Fruit fly (Drosophila melanogaster): ENCODE results near the gene Sfp26Ac.

Sfp26Ac gene

dm6 chr2L:5876474-5877067, 8.0 kb downstream of the Sfp26Ac start (continued):
- peak; percentile 11 for TF ChIP-seq CG1603 (tag; optimal IDR thresholded peaks at IDR 0.05)
- TF ChIP-seq Meics (GFP tag; optimal IDR thresholded peaks at IDR 0.05): peak; percentile 66
- TF ChIP-seq Vsx1 (GFP tag; optimal IDR thresholded peaks at IDR 0.05): peak; percentile 56
- peak; percentile 67 for TF ChIP-seq CG7987 (GFP tag; optimal IDR thresholded peaks at IDR 0.05)
- TF ChIP-seq Kr (GFP tag; optimal IDR thresholded peaks at IDR 0.05): peak; percentile 13
- peak; percentile 51 for TF ChIP-seq wek (GFP tag; optimal IDR thresholded peaks at IDR 0.05)
- TF ChIP-seq Dbx (GFP tag; IDR thresholded peaks at IDR 0.05): 0 out of 3 replicates have a peak, but pooled peaks have one; percentile 14
- TF ChIP-seq seq (GFP tag; IDR thresholded peaks at IDR 0.05): peak; percentile 48; the same call in 1 of the 2 replicates
- TF ChIP-seq Chrac-16 (GFP tag; optimal IDR thresholded peaks at IDR 0.05): no peak
- no peak for TF ChIP-seq cad (GFP tag; optimal IDR thresholded peaks at IDR 0.05)
- TF ChIP-seq CG12104 (GFP tag; optimal IDR thresholded peaks at IDR 0.05): peak; percentile 25
- peak; percentile 31 for TF ChIP-seq CG2120 (GFP tag; optimal IDR thresholded peaks at IDR 0.05)
- no peak for TF ChIP-seq CG18764 (GFP tag; optimal IDR thresholded peaks at IDR 0.05)
- peak; percentile 68 for TF ChIP-seq CG6813 (GFP tag; optimal IDR thresholded peaks at IDR 0.05)
- no peak for TF ChIP-seq CG16863 (GFP tag; optimal IDR thresholded peaks at IDR 0.05)
- TF ChIP-seq grau (tag; optimal IDR thresholded peaks at IDR 0.05): peak; percentile 27
- peak; percentile 44 for TF ChIP-seq CG1233 (GFP tag; optimal IDR thresholded peaks at IDR 0.05)
- peak; percentile 79 for TF ChIP-seq PHDP (tag; optimal IDR thresholded peaks at IDR 0.05)
- peak; percentile 1 for TF ChIP-seq CG11723 (GFP tag; optimal IDR thresholded peaks at IDR 0.05)
- peak; percentile 45 for TF ChIP-seq gem (tag; optimal IDR thresholded peaks at IDR 0.05)
- peak; percentile 20 for TF ChIP-seq CG17359 (tag; optimal IDR thresholded peaks at IDR 0.05)
- peak; percentile 41; the same call in 1 of the 2 replicates for TF ChIP-seq Atf6 (GFP tag; IDR thresholded peaks at IDR 0.05)
- no peak for TF ChIP-seq pan (optimal IDR thresholded peaks at IDR 0.05)
- TF ChIP-seq pan (GFP tag; optimal IDR thresholded peaks at IDR 0.05 in 1 of 2, IDR thresholded peaks at IDR 0.05 in 1 of 2): peak in 1 of 2 experiments; percentile 15
- peak; percentile 10 for TF ChIP-seq CoRest (tag; optimal IDR thresholded peaks at IDR 0.05)
- no peak for TF ChIP-seq dmrt11E (tag; optimal IDR thresholded peaks at IDR 0.05)
- TF ChIP-seq psq (GFP tag; optimal IDR thresholded peaks at IDR 0.05): no peak
- 0 out of 2 replicates have a peak, but pooled peaks have one; percentile 11 for TF ChIP-seq onecut (GFP tag; IDR thresholded peaks at IDR 0.05)
- peak; percentile 24 for TF ChIP-seq exex (tag; optimal IDR thresholded peaks at IDR 0.05)
- no peak for TF ChIP-seq Max (GFP tag; optimal IDR thresholded peaks at IDR 0.05)
- TF ChIP-seq Hr51 (GFP tag; optimal IDR thresholded peaks at IDR 0.05): peak in 1 of 2 experiments; percentile 24
- no peak for TF ChIP-seq kay (GFP tag; optimal IDR thresholded peaks at IDR 0.05)
- TF ChIP-seq CG7556 (GFP tag; optimal IDR thresholded peaks at IDR 0.05): peak; percentile 6
- TF ChIP-seq CG17385 (GFP tag; optimal IDR thresholded peaks at IDR 0.05): peak; percentile 44
- TF ChIP-seq CG17802 (tag; optimal IDR thresholded peaks at IDR 0.05): no peak
- no peak for TF ChIP-seq ash1 (GFP tag; optimal IDR thresholded peaks at IDR 0.05)
- TF ChIP-seq CG14965 (GFP tag; optimal IDR thresholded peaks at IDR 0.05; ENCODE audit: borderline replicate concordance): no peak
- TF ChIP-seq Rfx (GFP tag; IDR thresholded peaks at IDR 0.05): peak; percentile 53; the same call in 1 of the 2 replicates
- peak; percentile 20 for TF ChIP-seq Dek (tag; optimal IDR thresholded peaks at IDR 0.05)
- no peak for TF ChIP-seq Hmx (GFP tag; optimal IDR thresholded peaks at IDR 0.05)
- peak; percentile 57 for TF ChIP-seq CG12769 (tag; optimal IDR thresholded peaks at IDR 0.05)
- TF ChIP-seq org-1 (GFP tag; optimal IDR thresholded peaks at IDR 0.05): no peak
- TF ChIP-seq D (optimal IDR thresholded peaks at IDR 0.05): no peak
- no peak for TF ChIP-seq D (GFP tag; optimal IDR thresholded peaks at IDR 0.05)
- TF ChIP-seq Xrp1 (GFP tag; IDR thresholded peaks at IDR 0.05): 0 out of 2 replicates have a peak, but pooled peaks have one; percentile 21
- no peak for TF ChIP-seq wor (GFP tag; IDR thresholded peaks at IDR 0.05)
- peak; percentile 40 for TF ChIP-seq CHES-1-like (GFP tag; optimal IDR thresholded peaks at IDR 0.05)
- peak; percentile 66 for TF ChIP-seq schlank (tag; optimal IDR thresholded peaks at IDR 0.05)
- peak; percentile 13 for TF ChIP-seq scrt (GFP tag; optimal IDR thresholded peaks at IDR 0.05)
